Fruit fly (Drosophila melanogaster) whole organism, embryonic: ENCODE measurements around the gene SamDC.

Experiments used
- CG10431 ChIP-seq: fragments of 200-800 bp; sonication (Bioruptor generic); optimal IDR thresholded peaks from 3 replicates; lab custom pipeline; 2018; ENCODE audit warnings: missing biosample characterization, mild to moderate bottlenecking, missing genetic modification characterization
- CG10979 ChIP-seq: fragments of 200-800 bp; sonication (Bioruptor generic); optimal IDR thresholded peaks from 2 replicates; lab custom pipeline; 2018; ENCODE audit warnings: missing biosample characterization, mild to moderate bottlenecking, missing genetic modification characterization, moderate library complexity
- CG12155 ChIP-seq: fragments of 200-800 bp; sonication (Bioruptor generic); optimal IDR thresholded peaks from 3 replicates; lab custom pipeline; 2016; ENCODE audit warnings: missing biosample characterization, missing genetic modification characterization
- CG13287 ChIP-seq: fragments of 200-800 bp; sonication (Bioruptor generic); IDR thresholded peaks from 2 replicates; pipeline ENCODE4 v1.3.6; 2022; ENCODE audit warnings: missing biosample characterization, missing genetic modification characterization; ENCODE audit not compliant: partially characterized antibody
- CG13624 ChIP-seq: fragments of 200-800 bp; sonication (Bioruptor generic); optimal IDR thresholded peaks from 2 replicates; lab custom pipeline; 2016; ENCODE audit warnings: missing biosample characterization, missing genetic modification characterization
- CG15011 ChIP-seq: fragments of 200-800 bp; sonication (Bioruptor generic); optimal IDR thresholded peaks from 3 replicates; lab custom pipeline; 2018; ENCODE audit warnings: missing biosample characterization, mild to moderate bottlenecking, missing genetic modification characterization
- CG15601 ChIP-seq: fragments of 200-800 bp; sonication (Bioruptor generic); optimal IDR thresholded peaks from 3 replicates; lab custom pipeline; 2019; ENCODE audit warnings: missing biosample characterization, mild to moderate bottlenecking, missing genetic modification characterization, moderate library complexity
- CG1603 ChIP-seq: fragments of 200-800 bp; sonication (Bioruptor generic); optimal IDR thresholded peaks from 2 replicates; lab custom pipeline; 2019; ENCODE audit warnings: missing biosample characterization, mild to moderate bottlenecking, missing genetic modification characterization, moderate library complexity
- CG16813 ChIP-seq: fragments of 200-800 bp; sonication (Bioruptor generic); IDR thresholded peaks from 3 replicates; pipeline ENCODE4 v1.3.6; 2022; ENCODE audit warnings: missing biosample characterization, missing genetic modification characterization; ENCODE audit not compliant: partially characterized antibody
- CG16815 ChIP-seq: fragments of 200-800 bp; sonication (Bioruptor generic); optimal IDR thresholded peaks from 3 replicates; lab custom pipeline; 2017; ENCODE audit warnings: missing biosample characterization, mild to moderate bottlenecking, missing genetic modification characterization
- CG16863 ChIP-seq: fragments of 200-800 bp; sonication (Bioruptor generic); optimal IDR thresholded peaks from 3 replicates; lab custom pipeline; 2016; ENCODE audit warnings: missing biosample characterization, missing genetic modification characterization
- CG17361 ChIP-seq: fragments of 200-800 bp; sonication (Bioruptor generic); IDR thresholded peaks from 3 replicates; pipeline ENCODE4 v1.3.6; 2022; ENCODE audit warnings: missing biosample characterization, missing genetic modification characterization
- CG2712 ChIP-seq: fragments of 200-800 bp; optimal IDR thresholded peaks from 3 replicates; lab custom pipeline; 2019; ENCODE audit warnings: missing biosample characterization, mild to moderate bottlenecking, missing genetic modification characterization, moderate library complexity
- CG3065 ChIP-seq: fragments of 200-800 bp; sonication (Bioruptor generic); optimal IDR thresholded peaks from 2 replicates; lab custom pipeline; 2016; ENCODE audit warnings: missing biosample characterization, missing genetic modification characterization
- CG3407 ChIP-seq: fragments of 200-800 bp; sonication (Bioruptor generic); optimal IDR thresholded peaks from 2 replicates; lab custom pipeline; 2018; ENCODE audit warnings: missing biosample characterization, mild to moderate bottlenecking, missing genetic modification characterization
- CG4854 ChIP-seq: fragments of 200-800 bp; sonication (Bioruptor generic); optimal IDR thresholded peaks from 2 replicates; lab custom pipeline; 2016; ENCODE audit warnings: missing biosample characterization, missing genetic modification characterization, inconsistent platforms
- CG6175 ChIP-seq: fragments of 200-800 bp; sonication (Bioruptor generic); IDR thresholded peaks from 3 replicates; pipeline ENCODE4 v1.3.6; 2022; ENCODE audit warnings: missing biosample characterization, missing genetic modification characterization
- CG8089 ChIP-seq: fragments of 200-800 bp; sonication (Bioruptor generic); optimal IDR thresholded peaks from 3 replicates; lab custom pipeline; 2016; ENCODE audit warnings: missing biosample characterization, missing genetic modification characterization
- CG8281 ChIP-seq: fragments of 200-800 bp; sonication (Bioruptor generic); optimal IDR thresholded peaks from 2 replicates; lab custom pipeline; 2018; ENCODE audit warnings: missing biosample characterization, mild to moderate bottlenecking, missing genetic modification characterization, moderate library complexity
- CG8359 ChIP-seq: fragments of 200-800 bp; sonication (Bioruptor generic); optimal IDR thresholded peaks from 2 replicates; lab custom pipeline; 2017; ENCODE audit warnings: missing biosample characterization, mild to moderate bottlenecking, missing genetic modification characterization, borderline replicate concordance
- CG8388 ChIP-seq: fragments of 200-800 bp; sonication (Bioruptor generic); optimal IDR thresholded peaks from 2 replicates; lab custom pipeline; 2019; ENCODE audit warnings: missing biosample characterization, mild to moderate bottlenecking, missing genetic modification characterization, moderate library complexity
- CG9437 ChIP-seq: fragments of 200-800 bp; sonication (Bioruptor generic); optimal IDR thresholded peaks from 2 replicates; lab custom pipeline; 2018; ENCODE audit warnings: missing biosample characterization, mild to moderate bottlenecking, missing genetic modification characterization
- CG9797 ChIP-seq: fragments of 200-800 bp; sonication (Bioruptor generic); optimal IDR thresholded peaks from 3 replicates; lab custom pipeline; 2018; ENCODE audit warnings: missing biosample characterization, mild to moderate bottlenecking, missing genetic modification characterization
- CG9817 ChIP-seq: fragments of 200-800 bp; sonication (Bioruptor generic); optimal IDR thresholded peaks from 2 replicates; lab custom pipeline; 2018; ENCODE audit warnings: missing biosample characterization, mild to moderate bottlenecking, missing genetic modification characterization, moderate library complexity
- Dfd ChIP-seq, 2 experiments: fragments of >200 bp; optimal IDR thresholded peaks; 2 replicates each; lab custom pipeline; 2017; ENCODE audit warnings: missing biosample characterization in 2 of 2, missing genetic modification characterization in 2 of 2
- Dip3 ChIP-seq: fragments of 200-800 bp; sonication (Bioruptor generic); optimal IDR thresholded peaks from 3 replicates; lab custom pipeline; 2016; ENCODE audit warnings: missing biosample characterization, missing genetic modification characterization
- Elba2 ChIP-seq: fragments of 200-800 bp; sonication (Bioruptor generic); optimal IDR thresholded peaks from 3 replicates; lab custom pipeline; 2016; ENCODE audit warnings: missing biosample characterization, missing genetic modification characterization
- Hey ChIP-seq: fragments of 200-800 bp; sonication (Bioruptor generic); optimal IDR thresholded peaks from 3 replicates; lab custom pipeline; 2018; ENCODE audit warnings: missing biosample characterization, mild to moderate bottlenecking, missing genetic modification characterization
- Hr51 ChIP-seq, 2 experiments: fragments of 200-800 bp; sonication (Bioruptor generic); optimal IDR thresholded peaks; 2 replicates in 1 of 2; 3 replicates in 1 of 2; lab custom pipeline; 2016 to 2018; ENCODE audit warnings: missing biosample characterization in 2 of 2, missing genetic modification characterization in 2 of 2, mild to moderate bottlenecking in 1 of 2, moderate library complexity in 1 of 2
- Lhr ChIP-seq: fragments of 200-800 bp; sonication (Bioruptor generic); optimal IDR thresholded peaks from 3 replicates; lab custom pipeline; 2017; ENCODE audit warnings: mild to moderate bottlenecking, missing biosample characterization, missing genetic modification reagents, missing genetic modification characterization
- Mes4 ChIP-seq: fragments of 200-800 bp; sonication (Bioruptor generic); optimal IDR thresholded peaks from 2 replicates; lab custom pipeline; 2016; ENCODE audit warnings: missing biosample characterization, missing genetic modification characterization
- Scr ChIP-seq: fragments of 200-800 bp; sonication (Bioruptor generic); IDR thresholded peaks from 2 replicates; pipeline ENCODE4 v1.3.6; 2022; ENCODE audit warnings: missing biosample characterization, missing genetic modification characterization; ENCODE audit not compliant: partially characterized antibody
- Xbp1 ChIP-seq: fragments of 200-800 bp; sonication (Bioruptor generic); optimal IDR thresholded peaks from 3 replicates; lab custom pipeline; 2016; ENCODE audit warnings: missing biosample characterization, mild to moderate bottlenecking, missing genetic modification characterization
- dan ChIP-seq: fragments of 200-800 bp; sonication (Bioruptor generic); IDR thresholded peaks from 2 replicates; pipeline ENCODE4 v1.3.6; 2022; ENCODE audit warnings: missing biosample characterization, missing genetic modification characterization
- fd64A ChIP-seq: fragments of 200-800 bp; sonication (Bioruptor generic); optimal IDR thresholded peaks from 3 replicates; lab custom pipeline; 2018; ENCODE audit warnings: missing biosample characterization, mild to moderate bottlenecking, missing genetic modification characterization
- fru ChIP-seq: fragments of >200 bp; optimal IDR thresholded peaks from 2 replicates; lab custom pipeline; 2017
- ham ChIP-seq: fragments of 200-800 bp; sonication (Bioruptor generic); IDR thresholded peaks from 2 replicates; pipeline ENCODE4 v1.3.6; 2022; ENCODE audit warnings: missing biosample characterization, missing genetic modification characterization
- ind ChIP-seq: fragments of 200-800 bp; sonication (Bioruptor generic); optimal IDR thresholded peaks from 3 replicates; lab custom pipeline; 2016; ENCODE audit warnings: missing biosample characterization, missing genetic modification characterization
- insv ChIP-seq, 2 experiments: fragments of 200-800 bp; sonication (Bioruptor generic); optimal IDR thresholded peaks; 3 replicates each; lab custom pipeline; 2016 to 2018; ENCODE audit warnings: missing biosample characterization in 2 of 2, missing genetic modification characterization in 2 of 2
- nerfin-2 ChIP-seq: fragments of 200-800 bp; sonication (Bioruptor generic); IDR thresholded peaks from 2 replicates; pipeline ENCODE4 v1.3.6; 2022; ENCODE audit warnings: missing biosample characterization, missing genetic modification characterization; ENCODE audit not compliant: partially characterized antibody
- row ChIP-seq: fragments of 200-800 bp; sonication (Bioruptor generic); IDR thresholded peaks from 3 replicates; pipeline ENCODE4 v1.3.6; 2022; ENCODE audit warnings: missing biosample characterization, missing genetic modification characterization
- run ChIP-seq: fragments of 200-800 bp; sonication (Bioruptor generic); optimal IDR thresholded peaks from 3 replicates; lab custom pipeline; 2018; ENCODE audit warnings: missing biosample characterization, mild to moderate bottlenecking, missing genetic modification characterization
- salm ChIP-seq: fragments of 200-800 bp; sonication (Bioruptor generic); optimal IDR thresholded peaks from 2 replicates; lab custom pipeline; 2018; ENCODE audit warnings: missing biosample characterization, mild to moderate bottlenecking, missing genetic modification characterization
- slbo ChIP-seq: fragments of 200-800 bp; sonication (Bioruptor generic); IDR thresholded peaks from 2 replicates; pipeline ENCODE4 v1.3.6; 2022; ENCODE audit warnings: missing biosample characterization, missing genetic modification characterization
- tap ChIP-seq: fragments of 200-800 bp; optimal IDR thresholded peaks from 3 replicates; lab custom pipeline; 2019; ENCODE audit warnings: missing biosample characterization, mild to moderate bottlenecking, missing genetic modification characterization, moderate library complexity
- ttk ChIP-seq: fragments of 200-800 bp; sonication (Bioruptor generic); IDR thresholded peaks from 2 replicates; pipeline ENCODE4 v2.1.2; 2022; ENCODE audit warnings: missing biosample characterization, missing genetic modification characterization
- tx ChIP-seq: fragments of 200-800 bp; sonication (Bioruptor generic); optimal IDR thresholded peaks from 2 replicates; lab custom pipeline; 2016; ENCODE audit warnings: missing biosample characterization, missing genetic modification characterization
- vnd ChIP-seq: fragments of 200-800 bp; sonication (Bioruptor generic); IDR thresholded peaks from 3 replicates; pipeline ENCODE4 v1.3.6; 2022; ENCODE audit warnings: missing biosample characterization, missing genetic modification characterization; ENCODE audit not compliant: partially characterized antibody
- z ChIP-seq: fragments of 200-800 bp; sonication (Bioruptor generic); IDR thresholded peaks from 3 replicates; pipeline ENCODE4 v1.3.6; 2022; ENCODE audit warnings: missing biosample characterization, missing genetic modification characterization

Gene SamDC

dm6 chr2L:10299077-10299809, 40.0 kb upstream of the SamDC start (continued):
- TF ChIP-seq ind (GFP tag; lab: Kevin White, UChicago) (no peak), CG8089 (GFP tag; lab: Kevin White, UChicago) (no peak), CG9817 (tag; lab: Kevin White, UChicago) (no peak), Dip3 (no peak), row (GFP tag; lab: Robert Waterston, UW) (peak; percentile 47; the same call in 2 of the 3 replicates), CG3407 (GFP tag; lab: Kevin White, UChicago) (no peak), CG13624 (no peak), z (GFP tag; lab: Robert Waterston, UW) (no peak), CG1603 (no peak), CG8281 (no peak), tx (no peak), dan (no peak), Xbp1 (GFP tag; lab: Kevin White, UChicago) (peak; percentile 16), CG13287 (GFP tag; lab: Robert Waterston, UW) (0 out of 2 replicates have a peak, but pooled peaks have one; percentile 50), CG4854 (GFP tag; lab: Kevin White, UChicago) (no peak), tap (tag; lab: Kevin White, UChicago) (peak; percentile 6), CG10431 (no peak), CG8388 (GFP tag; lab: Kevin White, UChicago) (no peak), ttk (no peak), CG16813 (no peak), fd64A (GFP tag; lab: Kevin White, UChicago) (no peak), salm (tag; lab: Kevin White, UChicago) (no peak), Lhr (GFP tag; lab: Kevin White, UChicago) (no peak), CG9437 (no peak), Elba2 (GFP tag; lab: Kevin White, UChicago) (no peak), CG16863 (no peak), CG6175 (GFP tag; lab: Robert Waterston, UW) (no peak), CG8359 (GFP tag; lab: Kevin White, UChicago) (no peak), vnd (GFP tag; lab: Robert Waterston, UW) (no peak), CG12155 (GFP tag; lab: Kevin White, UChicago) (no peak), ham (GFP tag; lab: Robert Waterston, UW) (no peak), slbo (GFP tag; lab: Robert Waterston, UW) (0 out of 2 replicates have a peak, but pooled peaks have one; percentile 7), CG10979 (peak; percentile 29), Dfd (GFP tag; optimal IDR thresholded peaks at IDR 0.05; lab: Kevin White, UChicago) (no peak), nerfin-2 (GFP tag; lab: Robert Waterston, UW) (no peak), Mes4 (no peak), insv (GFP tag; optimal IDR thresholded peaks at IDR 0.05; lab: Kevin White, UChicago) (no peak), Hey (no peak), Scr (peak; percentile 28; the same call in 1 of the 2 replicates), CG16815 (GFP tag; lab: Kevin White, UChicago) (no peak), CG3065 (GFP tag; lab: Kevin White, UChicago) (no peak), fru (lab: Kevin White, UChicago) (no peak), Hr51 (GFP tag; optimal IDR thresholded peaks at IDR 0.05; lab: Kevin White, UChicago) (peak in 1 of 2 experiments; percentile 42), run (no peak), CG9797 (GFP tag; lab: Kevin White, UChicago) (no peak), CG15011 (GFP tag; lab: Kevin White, UChicago) (no peak), CG2712 (tag; lab: Kevin White, UChicago) (peak; percentile 28), CG17361 (GFP tag; lab: Robert Waterston, UW) (no peak), CG15601 (tag; lab: Kevin White, UChicago) (no peak)
